Fruit fly (Drosophila melanogaster) whole organism, prepupa: ENCODE measurements around the gene CG34242.

Source experiments
- Blimp-1 ChIP-seq: fragments of 200-800 bp; sonication (Bioruptor generic); optimal IDR thresholded peaks from 3 replicates; lab custom pipeline; 2017; ENCODE audit warnings: missing biosample characterization, missing genetic modification characterization, mild to moderate bottlenecking, moderate library complexity, missing genetic modification reagents
- CG11294 ChIP-seq: fragments of 200-800 bp; sonication (Bioruptor generic); IDR thresholded peaks from 2 replicates; pipeline ENCODE4 v1.3.6; 2022; ENCODE audit warnings: missing biosample characterization, missing genetic modification characterization
- CG11902 ChIP-seq: fragments of 200-800 bp; sonication (Bioruptor generic); optimal IDR thresholded peaks from 3 replicates; lab custom pipeline; 2016; ENCODE audit warnings: missing biosample characterization, missing genetic modification characterization
- CG15336 ChIP-seq: fragments of 200-800 bp; sonication (Bioruptor generic); IDR thresholded peaks from 2 replicates; pipeline ENCODE4 v1.3.6; 2022; ENCODE audit warnings: missing biosample characterization, missing genetic modification characterization
- CG1621 ChIP-seq: fragments of 200-800 bp; sonication (Bioruptor generic); optimal IDR thresholded peaks from 3 replicates; lab custom pipeline; 2018; ENCODE audit warnings: missing biosample characterization, mild to moderate bottlenecking, missing genetic modification characterization
- CG16779 ChIP-seq: fragments of 200-800 bp; sonication (Bioruptor generic); optimal IDR thresholded peaks from 3 replicates; lab custom pipeline; 2017; ENCODE audit warnings: missing biosample characterization, mild to moderate bottlenecking, missing genetic modification characterization
- CG3032 ChIP-seq: fragments of 200-800 bp; optimal IDR thresholded peaks from 2 replicates; lab custom pipeline; 2019; ENCODE audit warnings: missing biosample characterization, mild to moderate bottlenecking, missing genetic modification characterization, moderate library complexity
- CG31627 ChIP-seq: fragments of 200-800 bp; sonication (Bioruptor generic); optimal IDR thresholded peaks from 3 replicates; lab custom pipeline; 2016; ENCODE audit warnings: missing biosample characterization, missing genetic modification characterization
- CG32006 ChIP-seq: fragments of 200-800 bp; sonication (Bioruptor generic); optimal IDR thresholded peaks from 3 replicates; lab custom pipeline; 2017; ENCODE audit warnings: missing biosample characterization, mild to moderate bottlenecking, missing genetic modification characterization
- CG34406 ChIP-seq: fragments of 200-800 bp; sonication (Bioruptor generic); optimal IDR thresholded peaks from 3 replicates; lab custom pipeline; 2016; ENCODE audit warnings: missing biosample characterization, missing genetic modification characterization
- CG6163 ChIP-seq: fragments of 200-800 bp; sonication (Bioruptor generic); IDR thresholded peaks from 3 replicates; pipeline ENCODE4 v1.3.6; 2022; ENCODE audit warnings: missing biosample characterization, missing genetic modification characterization
- CG6276 ChIP-seq: fragments of 200-800 bp; sonication (Bioruptor generic); optimal IDR thresholded peaks from 2 replicates; lab custom pipeline; 2017; ENCODE audit warnings: missing biosample characterization, mild to moderate bottlenecking, missing genetic modification characterization
- CG6808 ChIP-seq: fragments of 200-800 bp; sonication (Bioruptor generic); optimal IDR thresholded peaks from 3 replicates; lab custom pipeline; 2017; ENCODE audit warnings: missing biosample characterization, missing genetic modification characterization, mild to moderate bottlenecking, moderate library complexity, missing genetic modification reagents
- CG6854 ChIP-seq: fragments of 200-800 bp; sonication (Bioruptor generic); optimal IDR thresholded peaks from 2 replicates; lab custom pipeline; 2017; ENCODE audit warnings: missing biosample characterization, mild to moderate bottlenecking, missing genetic modification characterization
- CG7368 ChIP-seq: fragments of 200-800 bp; sonication (Bioruptor generic); optimal IDR thresholded peaks from 3 replicates; lab custom pipeline; 2016; ENCODE audit warnings: missing biosample characterization, missing genetic modification characterization
- CG8119 ChIP-seq: fragments of 200-800 bp; sonication (Bioruptor generic); IDR thresholded peaks from 3 replicates; pipeline ENCODE4 v1.3.6; 2022; ENCODE audit warnings: missing biosample characterization, missing genetic modification characterization
- CG8319 ChIP-seq: fragments of 200-800 bp; sonication (Bioruptor generic); optimal IDR thresholded peaks from 3 replicates; lab custom pipeline; 2016; ENCODE audit warnings: missing biosample characterization, missing genetic modification characterization
- CG8632 ChIP-seq: fragments of 200-800 bp; sonication (Bioruptor generic); optimal IDR thresholded peaks from 3 replicates; lab custom pipeline; 2016; ENCODE audit warnings: missing biosample characterization, missing genetic modification characterization
- CG9139 ChIP-seq: fragments of 200-800 bp; sonication (Bioruptor generic); optimal IDR thresholded peaks from 3 replicates; lab custom pipeline; 2017; ENCODE audit warnings: missing biosample characterization, mild to moderate bottlenecking, missing genetic modification characterization
- Eip78C ChIP-seq: fragments of 200-800 bp; sonication (Bioruptor generic); peaks from one replicate; lab custom pipeline; 2016; ENCODE audit warnings: missing biosample characterization, missing genetic modification characterization
- Eip93F ChIP-seq: fragments of 200-800 bp; sonication (Bioruptor generic); optimal IDR thresholded peaks from 2 replicates; lab custom pipeline; 2016; ENCODE audit warnings: missing biosample characterization, mild to moderate bottlenecking, missing genetic modification characterization
- Ets21C ChIP-seq: fragments of 200-800 bp; sonication (Bioruptor generic); optimal IDR thresholded peaks from 3 replicates; lab custom pipeline; 2016; ENCODE audit warnings: missing biosample characterization, missing genetic modification characterization
- Hr39 ChIP-seq: fragments of 200-800 bp; sonication (Bioruptor generic); optimal IDR thresholded peaks from 2 replicates; lab custom pipeline; 2016; ENCODE audit warnings: missing biosample characterization, missing genetic modification characterization
- Hr4 ChIP-seq: fragments of 200-800 bp; sonication (Bioruptor generic); optimal IDR thresholded peaks from 3 replicates; lab custom pipeline; 2016; ENCODE audit warnings: missing biosample characterization, missing genetic modification characterization
- Lpt ChIP-seq: fragments of 200-800 bp; sonication (Bioruptor generic); optimal IDR thresholded peaks from 3 replicates; lab custom pipeline; 2016; ENCODE audit warnings: missing biosample characterization, missing genetic modification characterization
- Met ChIP-seq: fragments of 200-800 bp; sonication (Bioruptor generic); optimal IDR thresholded peaks from 3 replicates; lab custom pipeline; 2016; ENCODE audit warnings: missing biosample characterization, missing genetic modification characterization
- Smox ChIP-seq: fragments of 200-800 bp; sonication (Bioruptor generic); optimal IDR thresholded peaks from 3 replicates; lab custom pipeline; 2016; ENCODE audit warnings: missing biosample characterization, missing genetic modification characterization
- Sox102F ChIP-seq: fragments of 200-800 bp; sonication (Bioruptor generic); optimal IDR thresholded peaks from 2 replicates; lab custom pipeline; 2016; ENCODE audit warnings: missing biosample characterization, mild to moderate bottlenecking, missing genetic modification characterization
- Sox15 ChIP-seq: fragments of 200-800 bp; sonication (Bioruptor generic); optimal IDR thresholded peaks from 3 replicates; lab custom pipeline; 2016; ENCODE audit warnings: missing biosample characterization, missing genetic modification characterization
- achi ChIP-seq: fragments of 200-800 bp; sonication (Bioruptor generic); optimal IDR thresholded peaks from 3 replicates; lab custom pipeline; 2016; ENCODE audit warnings: missing biosample characterization, missing genetic modification characterization
- acj6 ChIP-seq: fragments of 200-800 bp; sonication (Bioruptor generic); optimal IDR thresholded peaks from 3 replicates; lab custom pipeline; 2016; ENCODE audit warnings: missing biosample characterization, missing genetic modification characterization
- dac ChIP-seq: fragments of 200-800 bp; sonication (Bioruptor generic); optimal IDR thresholded peaks from 2 replicates; lab custom pipeline; 2017; ENCODE audit warnings: missing biosample characterization, mild to moderate bottlenecking, missing genetic modification characterization
- eg ChIP-seq: fragments of 200-800 bp; sonication (Bioruptor generic); IDR thresholded peaks from 3 replicates; pipeline ENCODE4 v1.3.6; 2022; ENCODE audit warnings: missing biosample characterization, missing genetic modification characterization
- esn ChIP-seq: fragments of 200-800 bp; sonication (Bioruptor generic); optimal IDR thresholded peaks from 2 replicates; lab custom pipeline; 2016; ENCODE audit warnings: missing biosample characterization, mild to moderate bottlenecking, missing genetic modification characterization, moderate library complexity
- fd85E ChIP-seq: fragments of 200-800 bp; sonication (Bioruptor generic); optimal IDR thresholded peaks from 3 replicates; lab custom pipeline; 2016; ENCODE audit warnings: missing biosample characterization, missing genetic modification characterization
- fkh ChIP-seq: fragments of 200-800 bp; sonication (Bioruptor generic); optimal IDR thresholded peaks from 3 replicates; lab custom pipeline; 2017; ENCODE audit warnings: missing biosample characterization, mild to moderate bottlenecking, missing genetic modification characterization, moderate library complexity
- net ChIP-seq: fragments of 200-800 bp; sonication (Bioruptor generic); optimal IDR thresholded peaks from 3 replicates; lab custom pipeline; 2016; ENCODE audit warnings: missing biosample characterization, missing genetic modification characterization
- pdm3 ChIP-seq: fragments of 200-800 bp; sonication (Bioruptor generic); optimal IDR thresholded peaks from 3 replicates; lab custom pipeline; 2016; ENCODE audit warnings: missing biosample characterization, missing genetic modification characterization
- salr ChIP-seq, 2 experiments: fragments of 200-800 bp; sonication (Bioruptor generic); optimal IDR thresholded peaks; 3 replicates each; lab custom pipeline; 2016 to 2018; ENCODE audit warnings: missing biosample characterization in 2 of 2, missing genetic modification characterization in 2 of 2, mild to moderate bottlenecking in 1 of 2
- spab ChIP-seq: fragments of 200-800 bp; sonication (Bioruptor generic); optimal IDR thresholded peaks from 2 replicates; lab custom pipeline; 2017; ENCODE audit warnings: missing biosample characterization, mild to moderate bottlenecking, missing genetic modification characterization, missing genetic modification reagents
- ss ChIP-seq, 2 experiments: fragments of 200-800 bp; sonication (Bioruptor generic); optimal IDR thresholded peaks; 2 replicates in 1 of 2; 3 replicates in 1 of 2; lab custom pipeline; 2017 to 2018; ENCODE audit warnings: mild to moderate bottlenecking in 2 of 2, missing biosample characterization in 2 of 2, missing genetic modification characterization in 2 of 2, moderate library complexity in 1 of 2
- svp ChIP-seq: fragments of 200-800 bp; sonication (Bioruptor generic); peaks from one replicate; lab custom pipeline; 2016; ENCODE audit warnings: missing biosample characterization, missing genetic modification characterization
- vri ChIP-seq: fragments of 200-800 bp; sonication (Bioruptor generic); optimal IDR thresholded peaks from 3 replicates; lab custom pipeline; 2016; ENCODE audit warnings: missing biosample characterization, mild to moderate bottlenecking, missing genetic modification characterization

Gene CG34242

DNA sequence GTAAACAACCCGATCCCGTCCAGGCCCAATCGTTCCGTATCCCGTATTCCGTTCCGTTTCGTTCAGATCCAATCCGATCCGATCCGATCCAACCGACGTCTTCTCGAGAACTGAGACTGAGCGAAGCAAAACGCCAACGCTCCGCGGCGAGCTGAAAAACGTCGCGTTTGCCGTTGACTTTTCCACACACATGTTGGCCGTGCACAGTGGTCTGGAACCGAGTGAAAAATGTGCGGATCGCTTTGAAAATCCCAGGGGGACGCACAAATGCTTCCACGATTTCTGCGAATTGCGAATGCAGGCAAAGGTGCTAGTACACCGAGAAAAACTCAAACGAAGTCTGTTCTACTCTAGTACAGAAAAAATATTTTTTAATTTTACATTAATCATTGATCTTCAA lies 48.8 kb upstream of the CG34242 start, which contains the start of gene CG10663 (continued):
- TF ChIP-seq pdm3 (GFP tag; lab: Kevin White, UChicago) (peak; percentile 31), achi (peak; percentile 7), Sox102F (no peak), CG31627 (GFP tag; lab: Kevin White, UChicago) (no peak), CG3032 (tag; lab: Kevin White, UChicago) (no peak), Eip93F (GFP tag; lab: Kevin White, UChicago) (no peak), CG32006 (peak; percentile 37), CG11902 (no peak), eg (GFP tag; lab: Robert Waterston, UW) (no peak; the same call in 1 of the 3 replicates), Blimp-1 (no peak), spab (GFP tag; lab: Kevin White, UChicago) (no peak), CG11294 (GFP tag; lab: Robert Waterston, UW) (no peak), CG1621 (tag; lab: Kevin White, UChicago) (no peak), CG34406 (GFP tag; lab: Kevin White, UChicago) (peak; percentile 1), Smox (GFP tag; lab: Kevin White, UChicago) (no peak), CG9139 (GFP tag; lab: Kevin White, UChicago) (no peak), Ets21C (GFP tag; lab: Kevin White, UChicago) (no peak)

DNA sequence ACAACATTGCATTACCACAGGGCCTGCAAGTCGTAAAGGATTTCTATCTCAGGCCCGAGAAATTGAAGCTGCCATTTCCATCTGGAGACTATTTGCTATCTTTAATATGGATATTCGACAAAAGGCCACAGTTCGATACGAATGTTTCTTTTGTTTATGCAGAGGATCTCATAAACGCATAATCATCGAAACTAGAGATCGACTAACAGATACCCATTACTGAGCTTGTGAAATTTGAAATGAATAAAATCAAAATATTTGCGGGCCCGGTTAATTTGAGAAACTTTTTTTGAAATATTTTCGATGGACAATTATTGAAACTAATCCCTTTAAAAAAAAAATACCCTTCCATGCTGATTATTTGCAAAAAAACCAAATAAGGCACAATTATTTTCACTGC lies 47.6 kb upstream of the CG34242 start:
- no peak for TF ChIP-seq Hr4 (GFP tag; lab: Kevin White, UChicago)
- TF ChIP-seq salr (GFP tag; optimal IDR thresholded peaks at IDR 0.05; lab: Kevin White, UChicago): no peak
- TF ChIP-seq CG8632 (GFP tag; lab: Kevin White, UChicago): no peak
- TF ChIP-seq fd85E (GFP tag; lab: Kevin White, UChicago): no peak
- no peak for TF ChIP-seq CG8319 (GFP tag; lab: Kevin White, UChicago)
- no peak for TF ChIP-seq CG6854 (GFP tag; lab: Kevin White, UChicago)
- TF ChIP-seq acj6 (GFP tag; lab: Kevin White, UChicago): no peak
- TF ChIP-seq ss (GFP tag; optimal IDR thresholded peaks at IDR 0.05; lab: Kevin White, UChicago): no peak
- no peak for TF ChIP-seq Met
- TF ChIP-seq Sox15 (GFP tag; lab: Kevin White, UChicago): no peak
- no peak for TF ChIP-seq Hr39 (GFP tag; lab: Kevin White, UChicago)
- no peak for TF ChIP-seq CG6808

- TF ChIP-seq CG6854 (GFP tag; lab: Kevin White, UChicago) (peak; percentile 42), dac (GFP tag; lab: Kevin White, UChicago) (no peak), Hr4 (GFP tag; lab: Kevin White, UChicago) (no peak), eg (GFP tag; lab: Robert Waterston, UW) (peak; percentile 56; the same call in 2 of the 3 replicates), CG6276 (GFP tag; lab: Kevin White, UChicago) (peak; percentile 63), CG6808 (no peak), vri (peak; percentile 92), svp (GFP tag; lab: Kevin White, UChicago) (no peak), spab (GFP tag; lab: Kevin White, UChicago) (no peak), ss (GFP tag; optimal IDR thresholded peaks at IDR 0.05; lab: Kevin White, UChicago) (peak in 1 of 2 experiments; percentile 4), Sox102F (peak; percentile 24), CG7368 (GFP tag; lab: Kevin White, UChicago) (no peak), fd85E (GFP tag; lab: Kevin White, UChicago) (peak; percentile 42), CG11294 (GFP tag; lab: Robert Waterston, UW) (no peak), Lpt (GFP tag; lab: Kevin White, UChicago) (no peak), fkh (GFP tag; lab: Kevin White, UChicago) (no peak), CG34406 (GFP tag; lab: Kevin White, UChicago) (no peak), net (GFP tag; lab: Kevin White, UChicago) (no peak), Eip78C (GFP tag; lab: Kevin White, UChicago) (peak; percentile 27), CG15336 (GFP tag; lab: Robert Waterston, UW) (peak; percentile 37; the same call in 1 of the 2 replicates), CG9139 (GFP tag; lab: Kevin White, UChicago) (peak; percentile 15), Ets21C (GFP tag; lab: Kevin White, UChicago) (no peak), CG16779 (peak; percentile 27), esn (GFP tag; lab: Kevin White, UChicago) (no peak), CG8119 (GFP tag; lab: Robert Waterston, UW) (peak; percentile 57; the same call in 2 of the 3 replicates), CG6163 (GFP tag; lab: Robert Waterston, UW) (peak; percentile 55; the same call in 2 of the 3 replicates), pdm3 (GFP tag; lab: Kevin White, UChicago) (no peak)
These were observed 43.8 kb upstream of the CG34242 start for dm6 chr3L:12489952-12490351.
